Worm (Caenorhabditis elegans): ENCODE data around the gene K10H10.13.

ce11 chrII:14527104-14527503, 16.0 kb upstream of the K10H10.13 start:
- TF ChIP-seq ztf-4 (tag; optimal IDR thresholded peaks at IDR 0.05) (no peak), unc-62 (GFP tag; optimal IDR thresholded peaks at IDR 0.05) (no peak), eor-1 (tag; optimal IDR thresholded peaks at IDR 0.05) (no peak), pqm-1 (tag; optimal IDR thresholded peaks at IDR 0.05) (no peak), snpc-4 (tag; optimal IDR thresholded peaks at IDR 0.05) (no peak)
